Worm (Caenorhabditis elegans): Measurements from ENCODE around the gene Y43F8C.7.

- TF ChIP-seq efl-3 (GFP tag; optimal IDR thresholded peaks at IDR 0.05) = no peak
- TF ChIP-seq nhr-28 (tag; optimal IDR thresholded peaks at IDR 0.05) = no peak
- TF ChIP-seq egl-27 (tag; optimal IDR thresholded peaks at IDR 0.05) = no peak
- no peak for TF ChIP-seq pag-3 (tag; optimal IDR thresholded peaks at IDR 0.05; ENCODE audit: borderline replicate concordance, insufficient read depth)
- no peak for TF ChIP-seq snpc-4 (tag; optimal IDR thresholded peaks at IDR 0.05)
- no peak for TF ChIP-seq nhr-237 (tag; optimal IDR thresholded peaks at IDR 0.05)
- TF ChIP-seq elt-3 (tag; optimal IDR thresholded peaks at IDR 0.05) = no peak
Observed at ce11 chrV:19632546-19632945, 11.3 kb downstream of the Y43F8C.7 start, which contains the start of gene Y43F8C.5.
